Fruit fly (Drosophila melanogaster): Measurements from ENCODE around the gene Sod1.

Gene Sod1

dm6 chr3L:11084557-11085231 is 28.8 kb downstream of the Sod1 start (continued):
- TF ChIP-seq dpn (GFP tag; optimal IDR thresholded peaks at IDR 0.05): peak; percentile 97
- peak; percentile 69 for TF ChIP-seq CG15479 (GFP tag; optimal IDR thresholded peaks at IDR 0.05)
- TF ChIP-seq CG12659 (GFP tag; optimal IDR thresholded peaks at IDR 0.05): peak; percentile 96
- no peak for TF ChIP-seq Opbp (GFP tag; IDR thresholded peaks at IDR 0.05; ENCODE audit: partially characterized antibody)
- peak; percentile 92 for TF ChIP-seq shn (GFP tag; optimal IDR thresholded peaks at IDR 0.05)
- TF ChIP-seq vvl (GFP tag; IDR thresholded peaks at IDR 0.05): peak; percentile 99
- peak; percentile 93 for TF ChIP-seq CG15696 (tag; optimal IDR thresholded peaks at IDR 0.05)
- TF ChIP-seq CG4854 (GFP tag; optimal IDR thresholded peaks at IDR 0.05): peak; percentile 92
- TF ChIP-seq crol (GFP tag; IDR thresholded peaks at IDR 0.05): peak; percentile 76
- peak; percentile 92 for TF ChIP-seq slbo (GFP tag; IDR thresholded peaks at IDR 0.05)
- peak; percentile 91 for TF ChIP-seq fu2 (GFP tag; optimal IDR thresholded peaks at IDR 0.05)
- TF ChIP-seq sc (optimal IDR thresholded peaks at IDR 0.05): no peak
- peak; percentile 94 for TF ChIP-seq sc (GFP tag; optimal IDR thresholded peaks at IDR 0.05)
- TF ChIP-seq dmrt99B (tag; optimal IDR thresholded peaks at IDR 0.05): peak; percentile 97
- TF ChIP-seq yki (optimal IDR thresholded peaks at IDR 0.05): no peak
- TF ChIP-seq vnd (GFP tag; IDR thresholded peaks at IDR 0.05; ENCODE audit: partially characterized antibody): no peak
- TF ChIP-seq CG18619 (GFP tag; optimal IDR thresholded peaks at IDR 0.05): peak; percentile 93
- peak; percentile 87 for TF ChIP-seq CG11696 (GFP tag; IDR thresholded peaks at IDR 0.05)
- TF ChIP-seq CG1233 (GFP tag; optimal IDR thresholded peaks at IDR 0.05): peak; percentile 95
- TF ChIP-seq prd (optimal IDR thresholded peaks at IDR 0.05): no peak
- peak; percentile 98 for TF ChIP-seq prd (GFP tag; IDR thresholded peaks at IDR 0.05)
- TF ChIP-seq otp (GFP tag; IDR thresholded peaks at IDR 0.05): peak; percentile 97
- TF ChIP-seq Bteb2 (GFP tag; optimal IDR thresholded peaks at IDR 0.05): peak; percentile 94
- TF ChIP-seq NC2α (GFP tag; optimal IDR thresholded peaks at IDR 0.05): peak; percentile 95
- TF ChIP-seq TFAM (GFP tag; optimal IDR thresholded peaks at IDR 0.05): peak; percentile 71
- TF ChIP-seq CG11504 (tag; optimal IDR thresholded peaks at IDR 0.05): peak; percentile 97
- peak; percentile 84 for TF ChIP-seq p53 (GFP tag; optimal IDR thresholded peaks at IDR 0.05)
- TF ChIP-seq CG1603 (tag; optimal IDR thresholded peaks at IDR 0.05): peak; percentile 95
- TF ChIP-seq HLH54F (GFP tag; optimal IDR thresholded peaks at IDR 0.05): peak; percentile 91
- TF ChIP-seq CG3726 (GFP tag; IDR thresholded peaks at IDR 0.05): peak; percentile 96
- TF ChIP-seq CG6854 (GFP tag; optimal IDR thresholded peaks at IDR 0.05): peak; percentile 84
- TF ChIP-seq hth (optimal IDR thresholded peaks at IDR 0.05): no peak
- TF ChIP-seq eve (GFP tag; optimal IDR thresholded peaks at IDR 0.05): peak in 1 of 2 experiments; percentile 72
- peak; percentile 89 for TF ChIP-seq twi (tag; optimal IDR thresholded peaks at IDR 0.05)
- TF ChIP-seq CG12155 (GFP tag; optimal IDR thresholded peaks at IDR 0.05): peak; percentile 93
- TF ChIP-seq h (optimal IDR thresholded peaks at IDR 0.05): no peak
- peak; percentile 88 for TF ChIP-seq CG5180 (GFP tag; optimal IDR thresholded peaks at IDR 0.05)
- peak; percentile 96 for TF ChIP-seq CG6689 (GFP tag; IDR thresholded peaks at IDR 0.05)
- no peak for TF ChIP-seq Deaf1 (tag; optimal IDR thresholded peaks at IDR 0.05)
- peak; percentile 91 for TF ChIP-seq CG7745 (tag; optimal IDR thresholded peaks at IDR 0.05)
- TF ChIP-seq CG7357 (GFP tag; IDR thresholded peaks at IDR 0.05): peak; percentile 87; the same call in 2 of the 3 replicates
- no peak for TF ChIP-seq hkb (optimal IDR thresholded peaks at IDR 0.05)
- TF ChIP-seq hkb (GFP tag; IDR thresholded peaks at IDR 0.05): peak; percentile 98
- peak; percentile 94 for TF ChIP-seq CG8944 (GFP tag; optimal IDR thresholded peaks at IDR 0.05)
- TF ChIP-seq Aef1 (GFP tag; IDR thresholded peaks at IDR 0.05): peak; percentile 94
- TF ChIP-seq CG17912 (GFP tag; optimal IDR thresholded peaks at IDR 0.05): peak; percentile 78
- peak; percentile 80 for TF ChIP-seq E2f2 (GFP tag; IDR thresholded peaks at IDR 0.05)
- peak; percentile 96 for TF ChIP-seq CG13624 (GFP tag; optimal IDR thresholded peaks at IDR 0.05)
- TF ChIP-seq MBD-R2 (GFP tag; IDR thresholded peaks at IDR 0.05): peak; percentile 76; the same call in 1 of the 2 replicates
- TF ChIP-seq CG4707 (GFP tag; optimal IDR thresholded peaks at IDR 0.05): peak; percentile 94
- TF ChIP-seq MESR4 (GFP tag; optimal IDR thresholded peaks at IDR 0.05): peak; percentile 56
- TF ChIP-seq Antp (GFP tag; optimal IDR thresholded peaks at IDR 0.05): peak; percentile 92

All from whole organism, embryonic.